Worm (Caenorhabditis elegans) whole organism, L2 larva: ENCODE results near the gene pqn-8.

Source experiments
- ceh-82 ChIP-seq: fragments of 150-350 bp; optimal IDR thresholded peaks from 2 replicates; lab custom pipeline; 2014; ENCODE audit warnings: missing biosample characterization, missing genetic modification characterization
- nhr-11 ChIP-seq: fragments of 150-350 bp; optimal IDR thresholded peaks from 2 replicates; lab custom pipeline; 2014; ENCODE audit warnings: missing biosample characterization, missing genetic modification characterization
- ztf-1 ChIP-seq: fragments of 200-800 bp; sonication (Bioruptor generic); conservative IDR thresholded peaks from 2 replicates; pipeline ENCODE4 v1.3.6; 2022; ENCODE audit warnings: missing genetic modification characterization, missing compliant biosample characterization

DNA sequence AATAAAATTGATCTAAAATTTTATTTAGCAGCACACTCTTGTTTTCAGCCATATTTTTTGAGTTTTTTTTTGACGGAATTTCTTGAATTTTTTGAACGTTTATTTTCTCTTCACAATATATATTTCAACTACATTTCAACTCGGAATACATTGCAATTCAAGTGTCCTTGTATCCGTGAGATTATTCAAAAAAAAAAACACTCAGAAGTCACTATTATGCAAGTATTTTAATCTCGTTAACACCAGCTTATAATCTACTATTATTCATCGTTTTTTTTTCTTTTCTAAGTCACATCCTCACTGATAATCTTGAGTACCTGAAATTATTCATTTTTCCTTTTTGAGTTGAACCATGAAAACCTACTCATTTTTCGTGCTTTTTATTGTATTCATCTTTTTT lies 25.7 kb upstream of the pqn-8 start, which contains the start of gene ins-21:
- no peak for TF ChIP-seq ceh-82 (tag; lab: Kevin White, UChicago)
- no peak for TF ChIP-seq nhr-11
- TF ChIP-seq ztf-1 (GFP tag; lab: Robert Waterston, UW): no peak
